Worm (Caenorhabditis elegans) whole organism, mixed stage, embryonic: Measurements from ENCODE around the gene Y75B8A.10.

ENCODE experiments used
- cnd-1 ChIP-seq: fragments of 200-800 bp; sonication (Bioruptor generic); optimal IDR thresholded peaks from 2 replicates; lab custom pipeline; 2018; ENCODE audit warnings: mild to moderate bottlenecking, missing genetic modification characterization, missing compliant biosample characterization
- hlh-1 ChIP-seq: fragments of 150-350 bp; optimal IDR thresholded peaks from 2 replicates; lab custom pipeline; 2014; ENCODE audit warnings: missing biosample characterization, missing genetic modification reagents, missing genetic modification characterization
- snpc-4 ChIP-seq: fragments of 150-350 bp; optimal IDR thresholded peaks from 2 replicates; lab custom pipeline; 2014; ENCODE audit warnings: missing biosample characterization, missing genetic modification characterization
- unc-62 ChIP-seq: fragments of 150-350 bp; optimal IDR thresholded peaks from 2 replicates; lab custom pipeline; 2014; ENCODE audit warnings: missing biosample characterization, missing genetic modification reagents, missing genetic modification characterization

- TF ChIP-seq snpc-4 (tag; lab: Kevin White, UChicago), result no peak
- no peak for TF ChIP-seq hlh-1
- no peak for TF ChIP-seq unc-62
- no peak for TF ChIP-seq cnd-1 (tag; lab: Kevin White, UChicago)
Observed at ce11 chrIII:12182919-12183318, at the start of gene Y75B8A.10.
